Worm (Caenorhabditis elegans) whole organism, L4 larva: ENCODE measurements around the gene gtl-1.

Experiments used
- Y5F2A.4 ChIP-seq: fragments of 200-800 bp; sonication (Bioruptor generic); optimal IDR thresholded peaks from 2 replicates; lab custom pipeline; 2018; ENCODE audit warnings: mild to moderate bottlenecking, missing genetic modification characterization, missing compliant biosample characterization
- attf-4 ChIP-seq: sonication (generic microtip); optimal IDR thresholded peaks from 3 replicates; lab custom pipeline; 2017; ENCODE audit warnings: missing biosample characterization, missing genetic modification characterization
- ces-1 ChIP-seq: fragments of 150-350 bp; sonication (generic microtip); optimal IDR thresholded peaks from 4 replicates; lab custom pipeline; 2014; ENCODE audit warnings: missing biosample characterization, missing genetic modification reagents, missing genetic modification characterization
- fos-1 ChIP-seq: fragments of 150-350 bp; optimal IDR thresholded peaks from 2 replicates; lab custom pipeline; 2014; ENCODE audit warnings: missing biosample characterization, missing genetic modification characterization
- hmg-1.1 ChIP-seq: fragments of 200-800 bp; sonication (Bioruptor generic); IDR thresholded peaks from 2 replicates; pipeline ENCODE4 v1.3.6; 2022; ENCODE audit warnings: missing genetic modification reagents, missing genetic modification characterization, missing compliant biosample characterization
- lin-13 ChIP-seq: fragments of 150-350 bp; optimal IDR thresholded peaks from 2 replicates; lab custom pipeline; 2014; ENCODE audit warnings: missing biosample characterization, missing genetic modification reagents, missing genetic modification characterization
- pqm-1 ChIP-seq: sonication (generic microtip); optimal IDR thresholded peaks from 2 replicates; lab custom pipeline; 2017; ENCODE audit warnings: missing biosample characterization, missing genetic modification characterization
- saeg-2 ChIP-seq: fragments of 200-800 bp; sonication (Bioruptor generic); IDR thresholded peaks from 2 replicates; pipeline ENCODE4 v1.3.6; 2022; ENCODE audit warnings: missing genetic modification reagents, missing genetic modification characterization, missing compliant biosample characterization
- unc-130 ChIP-seq: sonication (generic microtip); optimal IDR thresholded peaks from 2 replicates; lab custom pipeline; 2016; ENCODE audit warnings: missing genetic modification reagents, missing genetic modification characterization, missing compliant biosample characterization

ce11 chrIV:11298154-11299086 is 39.1 kb upstream of the gtl-1 start, which contains the start of the genes B0035.15 and dnj-1:
- TF ChIP-seq attf-4 (tag; lab: Kevin White, UChicago) (no peak), hmg-1.1 (GFP tag; lab: Robert Waterston, UW) (0 out of 2 replicates have a peak, but pooled peaks have one; percentile 44), pqm-1 (no peak), ces-1 (GFP tag; lab: Kevin White, UChicago) (no peak), fos-1 (no peak), unc-130 (GFP tag; lab: Kevin White, UChicago) (no peak), saeg-2 (GFP tag; lab: Robert Waterston, UW) (no peak), lin-13 (GFP tag; lab: Kevin White, UChicago) (no peak), Y5F2A.4 (no peak)
